Worm (Caenorhabditis elegans): ENCODE data around the gene C01G5.3.

ce11 chrIV:6562039-6562438 is 26.0 kb downstream of the C01G5.3 start:
- TF ChIP-seq elt-2 (tag; optimal IDR thresholded peaks at IDR 0.05) (no peak), nhr-237 (tag; optimal IDR thresholded peaks at IDR 0.05) (no peak), nhr-77 (tag; optimal IDR thresholded peaks at IDR 0.05) (no peak), ama-1 (optimal IDR thresholded peaks at IDR 0.05) (no peak), ztf-11 (tag; optimal IDR thresholded peaks at IDR 0.05) (no peak), nhr-43 (tag; optimal IDR thresholded peaks at IDR 0.05; ENCODE audit: poor library complexity, severe bottlenecking) (no peak), daf-12 (tag; optimal IDR thresholded peaks at IDR 0.05) (no peak), unc-39 (tag; optimal IDR thresholded peaks at IDR 0.05) (no peak), skn-1 (tag; optimal IDR thresholded peaks at IDR 0.05) (no peak), nhr-12 (tag; optimal IDR thresholded peaks at IDR 0.05) (no peak), ztf-4 (tag; optimal IDR thresholded peaks at IDR 0.05) (no peak), unc-62 (GFP tag; optimal IDR thresholded peaks at IDR 0.05) (no peak), lsy-12 (tag; optimal IDR thresholded peaks at IDR 0.05) (no peak), nhr-76 (tag; optimal IDR thresholded peaks at IDR 0.05) (no peak)

Data from whole organism, L3 larva.